Fruit fly (Drosophila melanogaster) whole organism, prepupa: ENCODE results near the gene Hsp70Ab.

Experiments
- CG10631 ChIP-seq: fragments of 200-800 bp; sonication (Bioruptor generic); optimal IDR thresholded peaks from 2 replicates; lab custom pipeline; 2016; ENCODE audit warnings: missing biosample characterization, missing genetic modification characterization
- CG11762 ChIP-seq: fragments of 200-800 bp; sonication (Bioruptor generic); optimal IDR thresholded peaks from 3 replicates; lab custom pipeline; 2016; ENCODE audit warnings: missing biosample characterization, missing genetic modification characterization; ENCODE audit not compliant: insufficient read depth
- CG11902 ChIP-seq: fragments of 200-800 bp; sonication (Bioruptor generic); optimal IDR thresholded peaks from 3 replicates; lab custom pipeline; 2016; ENCODE audit warnings: missing biosample characterization, missing genetic modification characterization
- CG15336 ChIP-seq: fragments of 200-800 bp; sonication (Bioruptor generic); IDR thresholded peaks from 2 replicates; pipeline ENCODE4 v1.3.6; 2022; ENCODE audit warnings: missing biosample characterization, missing genetic modification characterization
- CG1621 ChIP-seq: fragments of 200-800 bp; sonication (Bioruptor generic); optimal IDR thresholded peaks from 3 replicates; lab custom pipeline; 2018; ENCODE audit warnings: missing biosample characterization, mild to moderate bottlenecking, missing genetic modification characterization
- CG16779 ChIP-seq: fragments of 200-800 bp; sonication (Bioruptor generic); optimal IDR thresholded peaks from 3 replicates; lab custom pipeline; 2017; ENCODE audit warnings: missing biosample characterization, mild to moderate bottlenecking, missing genetic modification characterization
- CG31627 ChIP-seq: fragments of 200-800 bp; sonication (Bioruptor generic); optimal IDR thresholded peaks from 3 replicates; lab custom pipeline; 2016; ENCODE audit warnings: missing biosample characterization, missing genetic modification characterization
- CG32006 ChIP-seq: fragments of 200-800 bp; sonication (Bioruptor generic); optimal IDR thresholded peaks from 3 replicates; lab custom pipeline; 2017; ENCODE audit warnings: missing biosample characterization, mild to moderate bottlenecking, missing genetic modification characterization
- CG34406 ChIP-seq: fragments of 200-800 bp; sonication (Bioruptor generic); optimal IDR thresholded peaks from 3 replicates; lab custom pipeline; 2016; ENCODE audit warnings: missing biosample characterization, missing genetic modification characterization
- CG4318 ChIP-seq: fragments of 200-800 bp; sonication (Bioruptor generic); optimal IDR thresholded peaks from 3 replicates; lab custom pipeline; 2017; ENCODE audit warnings: missing biosample characterization, mild to moderate bottlenecking, missing genetic modification characterization
- CG6163 ChIP-seq: fragments of 200-800 bp; sonication (Bioruptor generic); IDR thresholded peaks from 3 replicates; pipeline ENCODE4 v1.3.6; 2022; ENCODE audit warnings: missing biosample characterization, missing genetic modification characterization
- CG6276 ChIP-seq: fragments of 200-800 bp; sonication (Bioruptor generic); optimal IDR thresholded peaks from 2 replicates; lab custom pipeline; 2017; ENCODE audit warnings: missing biosample characterization, mild to moderate bottlenecking, missing genetic modification characterization
- CG6792 ChIP-seq: fragments of 200-800 bp; sonication (Bioruptor generic); optimal IDR thresholded peaks from 3 replicates; lab custom pipeline; 2016; ENCODE audit warnings: missing biosample characterization, missing genetic modification characterization
- CG6808 ChIP-seq: fragments of 200-800 bp; sonication (Bioruptor generic); optimal IDR thresholded peaks from 3 replicates; lab custom pipeline; 2017; ENCODE audit warnings: missing biosample characterization, missing genetic modification characterization, mild to moderate bottlenecking, moderate library complexity, missing genetic modification reagents
- CG7368 ChIP-seq: fragments of 200-800 bp; sonication (Bioruptor generic); optimal IDR thresholded peaks from 3 replicates; lab custom pipeline; 2016; ENCODE audit warnings: missing biosample characterization, missing genetic modification characterization
- CG8119 ChIP-seq: fragments of 200-800 bp; sonication (Bioruptor generic); IDR thresholded peaks from 3 replicates; pipeline ENCODE4 v1.3.6; 2022; ENCODE audit warnings: missing biosample characterization, missing genetic modification characterization
- CG8319 ChIP-seq: fragments of 200-800 bp; sonication (Bioruptor generic); optimal IDR thresholded peaks from 3 replicates; lab custom pipeline; 2016; ENCODE audit warnings: missing biosample characterization, missing genetic modification characterization
- CG8632 ChIP-seq: fragments of 200-800 bp; sonication (Bioruptor generic); optimal IDR thresholded peaks from 3 replicates; lab custom pipeline; 2016; ENCODE audit warnings: missing biosample characterization, missing genetic modification characterization
- Eip78C ChIP-seq: fragments of 200-800 bp; sonication (Bioruptor generic); peaks from one replicate; lab custom pipeline; 2016; ENCODE audit warnings: missing biosample characterization, missing genetic modification characterization
- Eip93F ChIP-seq: fragments of 200-800 bp; sonication (Bioruptor generic); optimal IDR thresholded peaks from 2 replicates; lab custom pipeline; 2016; ENCODE audit warnings: missing biosample characterization, mild to moderate bottlenecking, missing genetic modification characterization
- Gug ChIP-seq: fragments of 200-800 bp; sonication (Bioruptor generic); IDR thresholded peaks from 2 replicates; pipeline ENCODE4 v1.3.6; 2022; ENCODE audit warnings: missing biosample characterization, missing genetic modification characterization
- Hr38 ChIP-seq: sonication (Bioruptor generic); optimal IDR thresholded peaks from 2 replicates; lab custom pipeline; 2016; ENCODE audit warnings: missing biosample characterization, missing genetic modification characterization
- Hr4 ChIP-seq: fragments of 200-800 bp; sonication (Bioruptor generic); optimal IDR thresholded peaks from 3 replicates; lab custom pipeline; 2016; ENCODE audit warnings: missing biosample characterization, missing genetic modification characterization
- Lpt ChIP-seq: fragments of 200-800 bp; sonication (Bioruptor generic); optimal IDR thresholded peaks from 3 replicates; lab custom pipeline; 2016; ENCODE audit warnings: missing biosample characterization, missing genetic modification characterization
- OdsH ChIP-seq: fragments of 200-800 bp; sonication (Bioruptor generic); optimal IDR thresholded peaks from 3 replicates; lab custom pipeline; 2016; ENCODE audit warnings: missing biosample characterization, missing genetic modification characterization
- Smox ChIP-seq: fragments of 200-800 bp; sonication (Bioruptor generic); optimal IDR thresholded peaks from 3 replicates; lab custom pipeline; 2016; ENCODE audit warnings: missing biosample characterization, missing genetic modification characterization
- Sox14 ChIP-seq: fragments of 200-800 bp; sonication (Bioruptor generic); optimal IDR thresholded peaks from 3 replicates; lab custom pipeline; 2016; ENCODE audit warnings: missing biosample characterization, missing genetic modification characterization
- Sox15 ChIP-seq: fragments of 200-800 bp; sonication (Bioruptor generic); optimal IDR thresholded peaks from 3 replicates; lab custom pipeline; 2016; ENCODE audit warnings: missing biosample characterization, missing genetic modification characterization
- achi ChIP-seq: fragments of 200-800 bp; sonication (Bioruptor generic); optimal IDR thresholded peaks from 3 replicates; lab custom pipeline; 2016; ENCODE audit warnings: missing biosample characterization, missing genetic modification characterization
- dac ChIP-seq: fragments of 200-800 bp; sonication (Bioruptor generic); optimal IDR thresholded peaks from 2 replicates; lab custom pipeline; 2017; ENCODE audit warnings: missing biosample characterization, mild to moderate bottlenecking, missing genetic modification characterization
- dsx ChIP-seq: fragments of 200-800 bp; optimal IDR thresholded peaks from 3 replicates; lab custom pipeline; 2019; ENCODE audit warnings: missing biosample characterization, mild to moderate bottlenecking, missing genetic modification characterization, moderate library complexity; ENCODE audit not compliant: poor library complexity, severe bottlenecking
- eg ChIP-seq: fragments of 200-800 bp; sonication (Bioruptor generic); IDR thresholded peaks from 3 replicates; pipeline ENCODE4 v1.3.6; 2022; ENCODE audit warnings: missing biosample characterization, missing genetic modification characterization
- esn ChIP-seq: fragments of 200-800 bp; sonication (Bioruptor generic); optimal IDR thresholded peaks from 2 replicates; lab custom pipeline; 2016; ENCODE audit warnings: missing biosample characterization, mild to moderate bottlenecking, missing genetic modification characterization, moderate library complexity
- fd59A ChIP-seq: fragments of 200-800 bp; sonication (Bioruptor generic); optimal IDR thresholded peaks from 2 replicates; lab custom pipeline; 2017; ENCODE audit warnings: missing biosample characterization, mild to moderate bottlenecking, missing genetic modification characterization, missing genetic modification reagents
- fd85E ChIP-seq: fragments of 200-800 bp; sonication (Bioruptor generic); optimal IDR thresholded peaks from 3 replicates; lab custom pipeline; 2016; ENCODE audit warnings: missing biosample characterization, missing genetic modification characterization
- fkh ChIP-seq: fragments of 200-800 bp; sonication (Bioruptor generic); optimal IDR thresholded peaks from 3 replicates; lab custom pipeline; 2017; ENCODE audit warnings: missing biosample characterization, mild to moderate bottlenecking, missing genetic modification characterization, moderate library complexity
- net ChIP-seq: fragments of 200-800 bp; sonication (Bioruptor generic); optimal IDR thresholded peaks from 3 replicates; lab custom pipeline; 2016; ENCODE audit warnings: missing biosample characterization, missing genetic modification characterization
- pdm3 ChIP-seq: fragments of 200-800 bp; sonication (Bioruptor generic); optimal IDR thresholded peaks from 3 replicates; lab custom pipeline; 2016; ENCODE audit warnings: missing biosample characterization, missing genetic modification characterization
- spab ChIP-seq: fragments of 200-800 bp; sonication (Bioruptor generic); optimal IDR thresholded peaks from 2 replicates; lab custom pipeline; 2017; ENCODE audit warnings: missing biosample characterization, mild to moderate bottlenecking, missing genetic modification characterization, missing genetic modification reagents
- ss ChIP-seq, 2 experiments: fragments of 200-800 bp; sonication (Bioruptor generic); optimal IDR thresholded peaks; 2 replicates in 1 of 2; 3 replicates in 1 of 2; lab custom pipeline; 2017 to 2018; ENCODE audit warnings: mild to moderate bottlenecking in 2 of 2, missing biosample characterization in 2 of 2, missing genetic modification characterization in 2 of 2, moderate library complexity in 1 of 2
- svp ChIP-seq: fragments of 200-800 bp; sonication (Bioruptor generic); peaks from one replicate; lab custom pipeline; 2016; ENCODE audit warnings: missing biosample characterization, missing genetic modification characterization
- topi ChIP-seq: fragments of 200-800 bp; sonication (Bioruptor generic); optimal IDR thresholded peaks from 3 replicates; lab custom pipeline; 2016; ENCODE audit warnings: missing biosample characterization, missing genetic modification characterization
- vri ChIP-seq: fragments of 200-800 bp; sonication (Bioruptor generic); optimal IDR thresholded peaks from 3 replicates; lab custom pipeline; 2016; ENCODE audit warnings: missing biosample characterization, mild to moderate bottlenecking, missing genetic modification characterization

Gene Hsp70Ab

DNA sequence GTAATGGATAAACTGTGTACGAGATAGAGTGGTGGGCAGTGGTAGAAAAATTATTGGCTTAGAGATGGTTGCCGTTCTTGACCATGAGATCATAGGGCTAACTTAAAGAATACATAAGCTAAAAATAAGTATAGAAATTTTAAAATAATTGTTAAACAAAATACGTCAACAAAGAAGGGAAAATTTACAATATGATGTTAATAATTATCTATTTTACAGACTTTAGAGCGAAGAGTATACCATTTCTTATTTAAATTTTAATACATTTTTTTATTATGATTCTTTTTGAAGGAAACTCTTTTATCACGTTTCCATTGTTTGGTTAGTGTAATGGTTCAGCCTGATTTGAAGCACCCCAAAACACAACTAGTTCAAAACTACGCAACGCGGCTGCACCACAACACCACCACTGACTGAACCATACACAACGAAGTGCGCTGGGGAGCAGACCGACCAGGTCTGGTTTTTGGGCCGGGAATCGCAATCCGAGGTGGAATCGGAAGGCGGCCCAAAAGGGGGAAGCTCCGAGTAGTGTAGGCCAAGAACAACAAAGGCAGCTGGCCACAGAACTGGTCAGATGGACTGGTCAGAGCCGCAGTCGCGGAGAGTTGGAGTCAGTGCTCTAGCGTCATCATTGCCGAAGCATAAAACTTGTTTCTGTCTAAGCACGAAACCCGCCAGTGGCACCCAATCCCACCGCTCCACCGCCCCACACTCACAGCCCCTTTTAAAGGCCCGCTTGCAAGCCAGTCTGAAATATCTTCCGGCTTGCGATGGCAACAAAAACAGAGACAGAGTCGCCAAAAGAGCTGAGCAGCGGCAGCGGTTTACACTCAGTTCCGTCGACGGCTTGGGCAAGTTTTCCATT is 12.7 kb upstream of the Hsp70Ab start (continued):
- TF ChIP-seq CG8632 (no peak), CG11902 (GFP tag; lab: Kevin White, UChicago) (no peak), topi (no peak), Sox15 (no peak), CG10631 (peak; percentile 39), Hr4 (GFP tag; lab: Kevin White, UChicago) (peak; percentile 30), dac (GFP tag; lab: Kevin White, UChicago) (no peak), CG11762 (no peak), dsx (GFP tag; lab: Kevin White, UChicago) (no peak), CG15336 (GFP tag; lab: Robert Waterston, UW) (no peak), Lpt (GFP tag; lab: Kevin White, UChicago) (no peak), OdsH (GFP tag; lab: Kevin White, UChicago) (peak; percentile 10), CG6163 (GFP tag; lab: Robert Waterston, UW) (0 out of 3 replicates have a peak, but pooled peaks have one; percentile 37), Eip93F (GFP tag; lab: Kevin White, UChicago) (no peak), CG16779 (tag; lab: Kevin White, UChicago) (no peak), vri (GFP tag; lab: Kevin White, UChicago) (no peak), CG31627 (GFP tag; lab: Kevin White, UChicago) (no peak), Sox14 (no peak), CG32006 (GFP tag; lab: Kevin White, UChicago) (peak; percentile 64), CG6792 (GFP tag; lab: Kevin White, UChicago) (no peak), ss (GFP tag; optimal IDR thresholded peaks at IDR 0.05; lab: Kevin White, UChicago) (peak in 1 of 2 experiments; percentile 25), CG1621 (tag; lab: Kevin White, UChicago) (peak; percentile 5), CG8119 (GFP tag; lab: Robert Waterston, UW) (peak; percentile 61; the same call in 2 of the 3 replicates)

DNA sequence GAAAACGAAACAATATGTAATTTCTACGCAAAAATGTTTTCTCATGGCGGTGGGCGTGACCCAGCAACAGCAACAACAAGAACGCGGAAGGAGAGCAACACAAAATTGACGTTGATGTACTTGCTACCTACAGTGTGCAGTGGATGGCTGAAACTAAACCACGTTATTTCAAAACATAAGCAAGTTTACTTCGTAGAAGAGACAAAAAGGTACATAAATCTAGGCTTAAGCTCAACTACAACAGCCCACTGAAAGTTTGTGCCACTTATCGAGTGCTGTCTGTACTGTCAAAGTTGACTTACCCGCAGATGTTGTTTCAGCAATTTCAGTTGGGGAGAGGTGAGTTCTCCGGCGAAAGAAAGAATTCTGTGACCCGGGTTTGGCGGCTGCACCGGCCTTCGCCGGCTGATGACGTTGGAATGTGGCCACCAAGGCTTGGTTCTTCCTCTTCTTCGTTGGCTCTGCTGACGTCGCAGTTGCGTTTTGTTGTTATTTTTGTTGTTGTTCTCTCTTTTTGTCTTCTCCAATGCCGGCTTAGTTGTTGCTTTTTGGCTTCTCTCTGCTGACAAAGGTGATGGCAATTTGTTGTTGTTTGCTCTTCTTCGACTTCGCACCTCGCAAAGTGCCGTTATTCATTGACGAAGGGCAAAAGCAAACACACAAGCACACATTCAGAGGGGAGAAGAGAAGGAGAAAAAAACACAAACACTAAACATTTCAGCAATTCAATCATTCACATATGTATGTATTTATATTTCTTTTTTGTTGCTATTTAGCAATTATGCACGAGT is 11.1 kb upstream of the Hsp70Ab start:
- TF ChIP-seq CG8319 (GFP tag; lab: Kevin White, UChicago): no peak
- peak; percentile 68 for TF ChIP-seq achi (GFP tag; lab: Kevin White, UChicago)
- peak; percentile 39 for TF ChIP-seq Sox15
- TF ChIP-seq fd59A: peak; percentile 35
- TF ChIP-seq CG34406 (GFP tag; lab: Kevin White, UChicago): peak; percentile 68
- TF ChIP-seq CG31627 (GFP tag; lab: Kevin White, UChicago): peak; percentile 85
- peak; percentile 69 for TF ChIP-seq CG6792 (GFP tag; lab: Kevin White, UChicago)
- TF ChIP-seq CG11762: peak; percentile 33
- peak; percentile 72 for TF ChIP-seq CG6163 (GFP tag; lab: Robert Waterston, UW)
- peak; percentile 61 for TF ChIP-seq spab (GFP tag; lab: Kevin White, UChicago)
- TF ChIP-seq vri (GFP tag; lab: Kevin White, UChicago): peak; percentile 53
- TF ChIP-seq topi: peak; percentile 80
- TF ChIP-seq OdsH (GFP tag; lab: Kevin White, UChicago): peak; percentile 63
- peak; percentile 60 for TF ChIP-seq CG15336 (GFP tag; lab: Robert Waterston, UW)
- peak; percentile 75 for TF ChIP-seq Smox (GFP tag; lab: Kevin White, UChicago)
- TF ChIP-seq CG6276: peak; percentile 16
- no peak for TF ChIP-seq Gug
- TF ChIP-seq fkh (GFP tag; lab: Kevin White, UChicago): peak; percentile 67
- peak; percentile 74 for TF ChIP-seq eg (GFP tag; lab: Robert Waterston, UW)
- TF ChIP-seq CG32006 (GFP tag; lab: Kevin White, UChicago): peak; percentile 67
- no peak for TF ChIP-seq CG16779 (tag; lab: Kevin White, UChicago)
- peak; percentile 93 for TF ChIP-seq svp (GFP tag; lab: Kevin White, UChicago)
- TF ChIP-seq CG1621 (tag; lab: Kevin White, UChicago): peak; percentile 65
- peak; percentile 57 for TF ChIP-seq CG6808
- TF ChIP-seq CG7368 (GFP tag; lab: Kevin White, UChicago): peak; percentile 60
- peak; percentile 78 for TF ChIP-seq esn (GFP tag; lab: Kevin White, UChicago)
- no peak for TF ChIP-seq Hr38
- TF ChIP-seq Lpt (GFP tag; lab: Kevin White, UChicago): no peak
- peak; percentile 37 to 70 for TF ChIP-seq ss (GFP tag; optimal IDR thresholded peaks at IDR 0.05; lab: Kevin White, UChicago)
- peak; percentile 65 for TF ChIP-seq pdm3 (GFP tag; lab: Kevin White, UChicago)
- TF ChIP-seq fd85E (GFP tag; lab: Kevin White, UChicago): no peak
- peak; percentile 50 for TF ChIP-seq CG11902 (GFP tag; lab: Kevin White, UChicago)
- peak; percentile 77 for TF ChIP-seq Sox14
- TF ChIP-seq Eip93F (GFP tag; lab: Kevin White, UChicago): peak; percentile 3
- TF ChIP-seq net (GFP tag; lab: Kevin White, UChicago): peak; percentile 55
- TF ChIP-seq CG4318: peak; percentile 30
- TF ChIP-seq Eip78C (GFP tag; lab: Kevin White, UChicago): peak; percentile 87
